Fruit fly (Drosophila melanogaster) whole organism, prepupa: Measurements from ENCODE around the gene POLDIP2.

Experiments
- CG10669 ChIP-seq: fragments of 200-800 bp; sonication (Bioruptor generic); optimal IDR thresholded peaks from 3 replicates; lab custom pipeline; 2018; ENCODE audit warnings: missing biosample characterization, mild to moderate bottlenecking, missing genetic modification characterization, moderate library complexity
- CG3032 ChIP-seq: fragments of 200-800 bp; optimal IDR thresholded peaks from 2 replicates; lab custom pipeline; 2019; ENCODE audit warnings: missing biosample characterization, mild to moderate bottlenecking, missing genetic modification characterization, moderate library complexity
- CG31627 ChIP-seq: fragments of 200-800 bp; sonication (Bioruptor generic); optimal IDR thresholded peaks from 3 replicates; lab custom pipeline; 2016; ENCODE audit warnings: missing biosample characterization, missing genetic modification characterization
- Gug ChIP-seq: fragments of 200-800 bp; sonication (Bioruptor generic); IDR thresholded peaks from 2 replicates; pipeline ENCODE4 v1.3.6; 2022; ENCODE audit warnings: missing biosample characterization, missing genetic modification characterization
- Hr39 ChIP-seq: fragments of 200-800 bp; sonication (Bioruptor generic); optimal IDR thresholded peaks from 2 replicates; lab custom pipeline; 2016; ENCODE audit warnings: missing biosample characterization, missing genetic modification characterization
- cyc ChIP-seq: fragments of 200-800 bp; sonication (Bioruptor generic); optimal IDR thresholded peaks from 3 replicates; lab custom pipeline; 2016; ENCODE audit warnings: missing biosample characterization, missing genetic modification characterization
- dac ChIP-seq: fragments of 200-800 bp; sonication (Bioruptor generic); optimal IDR thresholded peaks from 2 replicates; lab custom pipeline; 2017; ENCODE audit warnings: missing biosample characterization, mild to moderate bottlenecking, missing genetic modification characterization
- esn ChIP-seq: fragments of 200-800 bp; sonication (Bioruptor generic); optimal IDR thresholded peaks from 2 replicates; lab custom pipeline; 2016; ENCODE audit warnings: missing biosample characterization, mild to moderate bottlenecking, missing genetic modification characterization, moderate library complexity
- spab ChIP-seq: fragments of 200-800 bp; sonication (Bioruptor generic); optimal IDR thresholded peaks from 2 replicates; lab custom pipeline; 2017; ENCODE audit warnings: missing biosample characterization, mild to moderate bottlenecking, missing genetic modification characterization, missing genetic modification reagents

- no peak for TF ChIP-seq CG10669
- TF ChIP-seq spab (GFP tag; lab: Kevin White, UChicago) = no peak
- TF ChIP-seq dac (GFP tag; lab: Kevin White, UChicago) = no peak
- no peak for TF ChIP-seq CG3032 (tag; lab: Kevin White, UChicago)
- no peak for TF ChIP-seq CG31627
- no peak for TF ChIP-seq Hr39 (GFP tag; lab: Kevin White, UChicago)
- no peak for TF ChIP-seq Gug (GFP tag; lab: Robert Waterston, UW)
- TF ChIP-seq cyc (GFP tag; lab: Kevin White, UChicago) = no peak
- no peak for TF ChIP-seq esn
These were observed 50.3 kb downstream of the POLDIP2 start for dm6 chr3R:5517876-5518211.
